Fruit fly (Drosophila melanogaster): ENCODE data around the gene CG31787.

The CG31787 gene

DNA sequence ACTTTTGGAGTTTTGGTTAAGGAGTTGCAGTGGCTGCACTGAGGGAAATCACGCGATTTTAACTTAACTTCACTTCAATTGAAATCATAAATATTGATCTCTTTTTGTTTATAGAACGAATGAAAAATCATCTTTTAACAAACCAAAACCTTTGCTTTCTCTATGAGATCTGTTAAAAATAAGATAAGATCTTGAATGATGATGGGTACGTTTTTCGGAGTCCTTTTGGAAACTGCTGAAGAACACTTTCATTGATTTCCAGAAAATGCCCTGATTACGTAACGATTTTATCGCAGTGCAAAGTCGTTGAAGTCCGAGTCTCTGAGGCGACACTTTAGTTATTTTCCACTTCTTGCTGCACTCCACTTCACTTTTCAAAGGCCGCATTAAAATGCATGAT, 26.8 kb upstream of the CG31787 start (continued):
- TF ChIP-seq Dip2 (GFP tag; IDR thresholded peaks at IDR 0.05) (no peak), Adf1 (GFP tag; IDR thresholded peaks at IDR 0.05) (no peak), CG8359 (GFP tag; optimal IDR thresholded peaks at IDR 0.05; ENCODE audit: borderline replicate concordance) (peak; percentile 54), CG15514 (GFP tag; optimal IDR thresholded peaks at IDR 0.05) (no peak), CG10462 (GFP tag; optimal IDR thresholded peaks at IDR 0.05) (no peak), pzg (GFP tag; optimal IDR thresholded peaks at IDR 0.05) (no peak), CG18764 (GFP tag; optimal IDR thresholded peaks at IDR 0.05) (peak; percentile 11), CG10543 (GFP tag; optimal IDR thresholded peaks at IDR 0.05) (no peak), oc (tag; optimal IDR thresholded peaks at IDR 0.05) (peak; percentile 40), CG30403 (GFP tag; optimal IDR thresholded peaks at IDR 0.05) (peak; percentile 61), Hey (tag; optimal IDR thresholded peaks at IDR 0.05) (no peak), CG15269 (tag; optimal IDR thresholded peaks at IDR 0.05) (peak; percentile 26), Elba2 (GFP tag; optimal IDR thresholded peaks at IDR 0.05) (no peak), eve (GFP tag; optimal IDR thresholded peaks at IDR 0.05) (peak in 1 of 2 experiments; percentile 90), Hr3 (GFP tag; optimal IDR thresholded peaks at IDR 0.05) (peak; percentile 20), CG13894 (tag; optimal IDR thresholded peaks at IDR 0.05) (no peak), Ptx1 (GFP tag; IDR thresholded peaks at IDR 0.05) (peak; percentile 38; the same call in 1 of the 2 replicates), CG12942 (GFP tag; optimal IDR thresholded peaks at IDR 0.05) (no peak), bsh (GFP tag; optimal IDR thresholded peaks at IDR 0.05) (peak; percentile 71 to 86), CG1602 (GFP tag; optimal IDR thresholded peaks at IDR 0.05) (peak; percentile 34), bab2 (GFP tag; optimal IDR thresholded peaks at IDR 0.05) (peak; percentile 10), zen (tag; optimal IDR thresholded peaks at IDR 0.05) (no peak), sug (tag; optimal IDR thresholded peaks at IDR 0.05) (no peak), Xrp1 (GFP tag; IDR thresholded peaks at IDR 0.05) (peak; percentile 52; the same call in 1 of the 2 replicates), BEAF-32 (GFP tag; optimal IDR thresholded peaks at IDR 0.05) (no peak), Oli (tag; optimal IDR thresholded peaks at IDR 0.05) (peak; percentile 75), Lhr (GFP tag; optimal IDR thresholded peaks at IDR 0.05) (peak; percentile 45), Nf-YB (GFP tag; optimal IDR thresholded peaks at IDR 0.05) (peak; percentile 16), CG1832 (GFP tag; optimal IDR thresholded peaks at IDR 0.05) (no peak), HLH3B (GFP tag; IDR thresholded peaks at IDR 0.05) (no peak), run (tag; optimal IDR thresholded peaks at IDR 0.05) (peak; percentile 4), E2f2 (GFP tag; IDR thresholded peaks at IDR 0.05) (no peak), CG1647 (GFP tag; optimal IDR thresholded peaks at IDR 0.05) (no peak), btn (GFP tag; optimal IDR thresholded peaks at IDR 0.05) (no peak), ewg (GFP tag; optimal IDR thresholded peaks at IDR 0.05) (peak; percentile 40), Taf1 (GFP tag; IDR thresholded peaks at IDR 0.05) (no peak), CG8478 (optimal IDR thresholded peaks at IDR 0.05) (no peak), esg (GFP tag; conservative IDR thresholded peaks at IDR 0.05) (no peak), sisA (GFP tag; IDR thresholded peaks at IDR 0.05) (peak; percentile 37), gsb-n (tag; optimal IDR thresholded peaks at IDR 0.05) (peak; percentile 64), kah (GFP tag; optimal IDR thresholded peaks at IDR 0.05) (no peak), CG8944 (GFP tag; optimal IDR thresholded peaks at IDR 0.05) (peak; percentile 12), ATbp (GFP tag; optimal IDR thresholded peaks at IDR 0.05) (peak; percentile 47), CG10979 (tag; optimal IDR thresholded peaks at IDR 0.05) (peak; percentile 81), CG9727 (GFP tag; optimal IDR thresholded peaks at IDR 0.05) (peak; percentile 35), nerfin-1 (tag; optimal IDR thresholded peaks at IDR 0.05) (peak; percentile 53), tio (GFP tag; optimal IDR thresholded peaks at IDR 0.05) (peak; percentile 35), gcm (GFP tag; optimal IDR thresholded peaks at IDR 0.05) (peak; percentile 7), CG6254 (GFP tag; optimal IDR thresholded peaks at IDR 0.05) (peak; percentile 32), CG3163 (GFP tag; optimal IDR thresholded peaks at IDR 0.05) (no peak), Rfx (GFP tag; IDR thresholded peaks at IDR 0.05) (no peak)

All from whole organism, embryonic.